ENCODE assay signal across 1 worm cellular context in genomic region chrIV:7400502-7401118, ce11.
TF ChIP-seq lines count a peak whose summit lies in the region.

No protein-coding gene starts in this region.

TF ChIP-seq in whole organism, L1 larva, 84 proteins besides CTCF, POLR2A, EP300 and RAD21 (continued from another document):
- TF ChIP-seq Y116A8C.19 (tag; optimal IDR thresholded peaks at IDR 0.05; lab: Kevin White, UChicago; ENCODE audit: borderline replicate concordance) = no peak
- TF ChIP-seq C16A3.4 (tag; optimal IDR thresholded peaks at IDR 0.05; lab: Kevin White, UChicago) = no peak
- peak in 1 of 3 experiments; percentile 39 for TF ChIP-seq ceh-82 (tag; optimal IDR thresholded peaks at IDR 0.05; lab: Kevin White, UChicago)
- TF ChIP-seq ama-1 (optimal IDR thresholded peaks at IDR 0.05; lab: Kevin White, UChicago) = no peak
